Worm (Caenorhabditis elegans): Measurements from ENCODE around the gene sds-22.

sds-22 gene

ce11 chrII:7901990-7902389 is 43.8 kb downstream of the sds-22 start:
- TF ChIP-seq blmp-1 (tag; optimal IDR thresholded peaks at IDR 0.05; ENCODE audit: insufficient read depth) (no peak), sem-4 (tag; optimal IDR thresholded peaks at IDR 0.05) (no peak), nhr-10 (tag; optimal IDR thresholded peaks at IDR 0.05) (no peak), unc-39 (tag; optimal IDR thresholded peaks at IDR 0.05) (no peak), Y55F3AM.14 (GFP tag; optimal IDR thresholded peaks at IDR 0.05) (no peak)

ce11 chrII:7907539-7907997 is 49.4 kb downstream of the sds-22 start, which contains the start of gene best-23:
Gene best-23 (minus strand): TSS chrII:7907589.
- TF ChIP-seq snpc-4 (tag; optimal IDR thresholded peaks at IDR 0.05): no peak
- TF ChIP-seq ztf-1 (GFP tag; conservative IDR thresholded peaks at IDR 0.05): no peak
- no peak for TF ChIP-seq dmd-4 (tag; optimal IDR thresholded peaks at IDR 0.05)
- TF ChIP-seq C34F6.9 (tag; optimal IDR thresholded peaks at IDR 0.05): peak; percentile 28
- TF ChIP-seq ztf-11 (tag; optimal IDR thresholded peaks at IDR 0.05): no peak
- TF ChIP-seq alr-1 (tag; optimal IDR thresholded peaks at IDR 0.05): no peak
- no peak for TF ChIP-seq nhr-10 (tag; optimal IDR thresholded peaks at IDR 0.05)
- TF ChIP-seq ama-1 (optimal IDR thresholded peaks at IDR 0.05): no peak
- no peak for TF ChIP-seq F13H6.1 (tag; optimal IDR thresholded peaks at IDR 0.05)
- TF ChIP-seq aly-2 (tag; optimal IDR thresholded peaks at IDR 0.05): no peak
- TF ChIP-seq zag-1 (tag; optimal IDR thresholded peaks at IDR 0.05): no peak
- TF ChIP-seq nhr-21 (tag; optimal IDR thresholded peaks at IDR 0.05): no peak
- no peak for TF ChIP-seq nhr-11 (tag; optimal IDR thresholded peaks at IDR 0.05)
- peak; percentile 3 for TF ChIP-seq sem-4 (tag; optimal IDR thresholded peaks at IDR 0.05)
- TF ChIP-seq mab-5 (tag; optimal IDR thresholded peaks at IDR 0.05): no peak
- no peak for TF ChIP-seq nhr-237 (tag; optimal IDR thresholded peaks at IDR 0.05)
- no peak for TF ChIP-seq elt-1 (tag; optimal IDR thresholded peaks at IDR 0.05)
- peak in 1 of 2 experiments; percentile 28 for TF ChIP-seq lsy-2 (tag; optimal IDR thresholded peaks at IDR 0.05)
- TF ChIP-seq peb-1 (tag; optimal IDR thresholded peaks at IDR 0.05): no peak
- TF ChIP-seq sma-9 (GFP tag; optimal IDR thresholded peaks at IDR 0.05): peak; percentile 29
- TF ChIP-seq sma-9 (tag; optimal IDR thresholded peaks at IDR 0.05): no peak
- TF ChIP-seq nhr-25 (tag; optimal IDR thresholded peaks at IDR 0.05): no peak
- no peak for TF ChIP-seq skn-1 (tag; optimal IDR thresholded peaks at IDR 0.05)
- no peak for TF ChIP-seq lin-39 (tag; optimal IDR thresholded peaks at IDR 0.05)
- TF ChIP-seq Y55F3AM.14 (GFP tag; optimal IDR thresholded peaks at IDR 0.05): no peak
- TF ChIP-seq fos-1 (tag; optimal IDR thresholded peaks at IDR 0.05): no peak
- TF ChIP-seq crh-2 (tag; optimal IDR thresholded peaks at IDR 0.05): no peak
- TF ChIP-seq nhr-12 (tag; optimal IDR thresholded peaks at IDR 0.05): no peak

All from whole organism, L2 larva.